Worm (Caenorhabditis elegans) whole organism, L3 larva: ENCODE data around the gene Y68A4B.3.

ENCODE experiments used
- ceh-82 ChIP-seq: fragments of 150-350 bp; optimal IDR thresholded peaks from 2 replicates; lab custom pipeline; 2014; ENCODE audit warnings: missing biosample characterization, missing genetic modification characterization
- fos-1 ChIP-seq: fragments of 150-350 bp; optimal IDR thresholded peaks from 2 replicates; lab custom pipeline; 2014; ENCODE audit warnings: missing biosample characterization, missing genetic modification characterization
- pqm-1 ChIP-seq: fragments of 150-350 bp; optimal IDR thresholded peaks from 2 replicates; lab custom pipeline; 2017; ENCODE audit warnings: missing biosample characterization, missing genetic modification characterization, inconsistent platforms

ce11 chrV:17201847-17202246 lies 40.6 kb downstream of the Y68A4B.3 start, which contains the start of gene Y68A4A.10:
- no peak for TF ChIP-seq ceh-82 (tag; lab: Kevin White, UChicago)
- no peak for TF ChIP-seq pqm-1 (tag; lab: Kevin White, UChicago)
- TF ChIP-seq fos-1 (tag; lab: Kevin White, UChicago): no peak
